Fruit fly (Drosophila melanogaster) whole organism, embryonic: ENCODE results near the gene CG12608.

Experiments used
- Abd-B ChIP-seq: fragments of 200-800 bp; sonication (Bioruptor generic); optimal IDR thresholded peaks from 2 replicates; lab custom pipeline; 2018; ENCODE audit warnings: missing biosample characterization, mild to moderate bottlenecking, missing genetic modification characterization, moderate library complexity
- CG10267 ChIP-seq: fragments of 200-800 bp; sonication (Bioruptor generic); optimal IDR thresholded peaks from 2 replicates; lab custom pipeline; 2018; ENCODE audit warnings: missing biosample characterization, mild to moderate bottlenecking, missing genetic modification characterization, moderate library complexity
- CG10274 ChIP-seq: fragments of 200-800 bp; sonication (Bioruptor generic); optimal IDR thresholded peaks from 3 replicates; lab custom pipeline; 2017; ENCODE audit warnings: missing biosample characterization, mild to moderate bottlenecking, missing genetic modification characterization
- CG11085 ChIP-seq: fragments of 200-800 bp; sonication (Bioruptor generic); IDR thresholded peaks from 2 replicates; pipeline ENCODE4 v1.3.6; 2022; ENCODE audit warnings: missing biosample characterization, missing genetic modification characterization
- CG11695 ChIP-seq: fragments of 200-800 bp; sonication (Bioruptor generic); IDR thresholded peaks from 3 replicates; pipeline ENCODE4 v1.3.6; 2022; ENCODE audit warnings: missing biosample characterization, missing genetic modification characterization
- CG1233 ChIP-seq: fragments of 200-800 bp; sonication (Bioruptor generic); optimal IDR thresholded peaks from 4 replicates; lab custom pipeline; 2018; ENCODE audit warnings: missing biosample characterization, mild to moderate bottlenecking, missing genetic modification characterization
- CG12391 ChIP-seq: fragments of 200-800 bp; sonication (Bioruptor generic); optimal IDR thresholded peaks from 3 replicates; lab custom pipeline; 2018; ENCODE audit warnings: missing biosample characterization, mild to moderate bottlenecking, missing genetic modification characterization, moderate library complexity
- CG12769 ChIP-seq: fragments of 200-800 bp; sonication (Bioruptor generic); optimal IDR thresholded peaks from 2 replicates; lab custom pipeline; 2019; ENCODE audit warnings: missing biosample characterization, mild to moderate bottlenecking, missing genetic modification characterization, moderate library complexity
- CG13296 ChIP-seq: fragments of 200-800 bp; sonication (Bioruptor generic); optimal IDR thresholded peaks from 3 replicates; lab custom pipeline; 2018; ENCODE audit warnings: missing biosample characterization, mild to moderate bottlenecking, missing genetic modification characterization
- CG15514 ChIP-seq: fragments of 200-800 bp; sonication (Bioruptor generic); optimal IDR thresholded peaks from 3 replicates; lab custom pipeline; 2017; ENCODE audit warnings: missing biosample characterization, missing genetic modification characterization, mild to moderate bottlenecking, moderate library complexity, missing genetic modification reagents
- CG1792 ChIP-seq: fragments of 200-800 bp; sonication (Bioruptor generic); optimal IDR thresholded peaks from 2 replicates; lab custom pipeline; 2016; ENCODE audit warnings: missing biosample characterization, missing genetic modification characterization
- CG18619 ChIP-seq: fragments of 200-800 bp; sonication (Bioruptor generic); optimal IDR thresholded peaks from 3 replicates; lab custom pipeline; 2017; ENCODE audit warnings: missing biosample characterization, mild to moderate bottlenecking, missing genetic modification characterization
- CG2712 ChIP-seq: fragments of 200-800 bp; optimal IDR thresholded peaks from 3 replicates; lab custom pipeline; 2019; ENCODE audit warnings: missing biosample characterization, mild to moderate bottlenecking, missing genetic modification characterization, moderate library complexity
- CG30403 ChIP-seq: fragments of 200-800 bp; sonication (Bioruptor generic); optimal IDR thresholded peaks from 3 replicates; lab custom pipeline; 2016; ENCODE audit warnings: missing biosample characterization, missing genetic modification characterization
- CG3065 ChIP-seq: fragments of 200-800 bp; sonication (Bioruptor generic); optimal IDR thresholded peaks from 2 replicates; lab custom pipeline; 2016; ENCODE audit warnings: missing biosample characterization, missing genetic modification characterization
- CG34224 ChIP-seq: fragments of 200-800 bp; sonication (Bioruptor generic); IDR thresholded peaks from 3 replicates; pipeline ENCODE4 v1.3.6; 2022; ENCODE audit warnings: missing biosample characterization, missing genetic modification characterization; ENCODE audit not compliant: partially characterized antibody
- CG6765 ChIP-seq: fragments of 200-800 bp; sonication (Bioruptor generic); optimal IDR thresholded peaks from 3 replicates; lab custom pipeline; 2017; ENCODE audit warnings: missing biosample characterization, mild to moderate bottlenecking, missing genetic modification characterization
- CG6813 ChIP-seq: fragments of 200-800 bp; sonication (Bioruptor generic); optimal IDR thresholded peaks from 2 replicates; lab custom pipeline; 2017; ENCODE audit warnings: missing biosample characterization, missing genetic modification characterization, mild to moderate bottlenecking, moderate library complexity, missing genetic modification reagents
- CG8388 ChIP-seq: fragments of 200-800 bp; sonication (Bioruptor generic); optimal IDR thresholded peaks from 2 replicates; lab custom pipeline; 2019; ENCODE audit warnings: missing biosample characterization, mild to moderate bottlenecking, missing genetic modification characterization, moderate library complexity
- CG8944 ChIP-seq: fragments of 200-800 bp; sonication (Bioruptor generic); optimal IDR thresholded peaks from 3 replicates; lab custom pipeline; 2016; ENCODE audit warnings: missing biosample characterization, missing genetic modification characterization
- CG9876 ChIP-seq: fragments of 200-800 bp; sonication (Bioruptor generic); optimal IDR thresholded peaks from 2 replicates; lab custom pipeline; 2016; ENCODE audit warnings: missing biosample characterization, missing genetic modification characterization
- E2f2 ChIP-seq: fragments of 200-800 bp; sonication (Bioruptor generic); IDR thresholded peaks from 2 replicates; pipeline ENCODE4 v1.3.6; 2022; ENCODE audit warnings: missing biosample characterization, missing genetic modification characterization
- Max ChIP-seq: fragments of 200-800 bp; sonication (Bioruptor generic); optimal IDR thresholded peaks from 2 replicates; lab custom pipeline; 2016; ENCODE audit warnings: missing biosample characterization, mild to moderate bottlenecking, missing genetic modification characterization
- Myb ChIP-seq: fragments of 200-800 bp; sonication (Bioruptor generic); optimal IDR thresholded peaks from 2 replicates; lab custom pipeline; 2016; ENCODE audit warnings: missing biosample characterization, missing genetic modification characterization
- Neu2 ChIP-seq: fragments of 200-800 bp; sonication (Bioruptor generic); optimal IDR thresholded peaks from 3 replicates; lab custom pipeline; 2016; ENCODE audit warnings: missing biosample characterization, missing genetic modification characterization, borderline replicate concordance
- NfI ChIP-seq: fragments of 200-800 bp; sonication (Bioruptor generic); optimal IDR thresholded peaks from 3 replicates; lab custom pipeline; 2018; ENCODE audit warnings: missing biosample characterization, mild to moderate bottlenecking, missing genetic modification characterization, moderate library complexity
- PHDP ChIP-seq: fragments of 200-800 bp; sonication (Bioruptor generic); optimal IDR thresholded peaks from 3 replicates; lab custom pipeline; 2018; ENCODE audit warnings: missing biosample characterization, mild to moderate bottlenecking, missing genetic modification characterization, moderate library complexity
- Ptx1 ChIP-seq: fragments of 200-800 bp; sonication (Bioruptor generic); IDR thresholded peaks from 2 replicates; pipeline ENCODE4 v1.3.6; 2022; ENCODE audit warnings: missing biosample characterization, missing genetic modification characterization
- Sox100B ChIP-seq: fragments of 200-800 bp; sonication (Bioruptor generic); optimal IDR thresholded peaks from 3 replicates; lab custom pipeline; 2018; ENCODE audit warnings: missing biosample characterization, mild to moderate bottlenecking, missing genetic modification characterization
- ase ChIP-seq: fragments of 200-800 bp; sonication (Bioruptor generic); IDR thresholded peaks from 3 replicates; pipeline ENCODE4 v1.3.6; 2022; ENCODE audit warnings: missing biosample characterization, missing genetic modification characterization
- da ChIP-seq: fragments of 200-800 bp; sonication (Bioruptor generic); optimal IDR thresholded peaks from 2 replicates; lab custom pipeline; 2016; ENCODE audit warnings: missing biosample characterization, missing genetic modification characterization
- dati ChIP-seq: fragments of 200-800 bp; sonication (Bioruptor generic); IDR thresholded peaks from 2 replicates; pipeline ENCODE4 v1.3.6; 2022; ENCODE audit warnings: missing biosample characterization, missing genetic modification characterization
- ewg ChIP-seq: fragments of 200-800 bp; sonication (Bioruptor generic); optimal IDR thresholded peaks from 3 replicates; lab custom pipeline; 2017; ENCODE audit warnings: mild to moderate bottlenecking, missing biosample characterization, missing genetic modification reagents, missing genetic modification characterization
- fru ChIP-seq: fragments of >200 bp; optimal IDR thresholded peaks from 2 replicates; lab custom pipeline; 2017
- gsb-n ChIP-seq: fragments of 200-800 bp; sonication (Bioruptor generic); optimal IDR thresholded peaks from 3 replicates; lab custom pipeline; 2018; ENCODE audit warnings: missing biosample characterization, mild to moderate bottlenecking, missing genetic modification characterization
- h ChIP-seq: fragments of >200 bp; optimal IDR thresholded peaks from 2 replicates; lab custom pipeline; 2017
- hb ChIP-seq: fragments of 200-800 bp; sonication (Bioruptor generic); IDR thresholded peaks from 3 replicates; pipeline ENCODE4 v1.3.6; 2022; ENCODE audit warnings: missing biosample characterization, missing genetic modification characterization; ENCODE audit not compliant: partially characterized antibody
- lmd ChIP-seq: fragments of 200-800 bp; sonication (Bioruptor generic); IDR thresholded peaks from 2 replicates; pipeline ENCODE4 v1.3.6; 2022; ENCODE audit warnings: missing biosample characterization, missing genetic modification characterization
- lola ChIP-seq, 3 experiments: fragments of >200 bp in 2 of 3; fragments of 200-800 bp in 1 of 3; sonication (Bioruptor generic) in 1 of 3; optimal IDR thresholded peaks; 2 replicates each; lab custom pipeline; 2017 to 2019; ENCODE audit warnings: missing biosample characterization in 3 of 3, missing genetic modification characterization in 3 of 3, mild to moderate bottlenecking in 1 of 3, moderate library complexity in 1 of 3
- odd ChIP-seq: fragments of 200-800 bp; sonication (Bioruptor generic); optimal IDR thresholded peaks from 2 replicates; lab custom pipeline; 2017; ENCODE audit warnings: missing biosample characterization, mild to moderate bottlenecking, missing genetic modification characterization
- otp ChIP-seq: fragments of 200-800 bp; sonication (Bioruptor generic); IDR thresholded peaks from 3 replicates; pipeline ENCODE4, ENCODE4 v1.3.6; 2022; ENCODE audit warnings: missing biosample characterization, missing genetic modification characterization
- p53 ChIP-seq: fragments of 200-800 bp; sonication (Bioruptor generic); optimal IDR thresholded peaks from 2 replicates; lab custom pipeline; 2016; ENCODE audit warnings: missing biosample characterization, missing genetic modification characterization
- prd ChIP-seq, 3 experiments: fragments of >200 bp in 2 of 3; fragments of 200-800 bp in 1 of 3; sonication (Bioruptor generic) in 1 of 3; optimal IDR thresholded peaks in 2 of 3; IDR thresholded peaks in 1 of 3; 2 replicates in 2 of 3; 3 replicates in 1 of 3; pipeline versions ENCODE4 v1.3.6 to Lab custom; 2017 to 2022; ENCODE audit warnings: missing biosample characterization in 1 of 3, missing genetic modification characterization in 1 of 3
- run ChIP-seq: fragments of 200-800 bp; sonication (Bioruptor generic); optimal IDR thresholded peaks from 3 replicates; lab custom pipeline; 2018; ENCODE audit warnings: missing biosample characterization, mild to moderate bottlenecking, missing genetic modification characterization
- stwl ChIP-seq: fragments of 200-800 bp; sonication (Bioruptor generic); optimal IDR thresholded peaks from 3 replicates; lab custom pipeline; 2018; ENCODE audit warnings: missing biosample characterization, mild to moderate bottlenecking, missing genetic modification characterization, moderate library complexity
- sug ChIP-seq: fragments of 200-800 bp; optimal IDR thresholded peaks from 2 replicates; lab custom pipeline; 2019; ENCODE audit warnings: missing biosample characterization, mild to moderate bottlenecking, missing genetic modification characterization, moderate library complexity
- vvl ChIP-seq: fragments of 200-800 bp; sonication (Bioruptor generic); IDR thresholded peaks from 2 replicates; pipeline ENCODE4 v1.3.6; 2022; ENCODE audit warnings: missing biosample characterization, missing genetic modification characterization
- wdn ChIP-seq: fragments of 200-800 bp; sonication (Bioruptor generic); IDR thresholded peaks from 2 replicates; pipeline ENCODE4 v1.3.6; 2022; ENCODE audit warnings: missing biosample characterization, missing genetic modification characterization

CG12608 gene

dm6 chrX:15296969-15297816 lies 47.2 kb downstream of the CG12608 start, which contains the start of gene gce (continued):
- TF ChIP-seq sug (tag; lab: Kevin White, UChicago) (peak; percentile 62), CG8388 (peak; percentile 18), CG6813 (GFP tag; lab: Kevin White, UChicago) (peak; percentile 12), stwl (tag; lab: Kevin White, UChicago) (no peak), Myb (no peak), Neu2 (GFP tag; lab: Kevin White, UChicago) (no peak), lola (GFP tag; optimal IDR thresholded peaks at IDR 0.05; lab: Kevin White, UChicago) (peak in 1 of 3 experiments; percentile 5), prd (optimal IDR thresholded peaks at IDR 0.05; lab: Kevin White, UChicago) (no peak), prd (GFP tag; IDR thresholded peaks at IDR 0.05; lab: Robert Waterston, UW) (no peak), ewg (peak; percentile 43), CG15514 (GFP tag; lab: Kevin White, UChicago) (peak; percentile 8), PHDP (tag; lab: Kevin White, UChicago) (peak; percentile 62), CG13296 (GFP tag; lab: Kevin White, UChicago) (peak; percentile 52), CG18619 (peak; percentile 67), Abd-B (no peak), dati (no peak), hb (GFP tag; lab: Robert Waterston, UW) (no peak), p53 (GFP tag; lab: Kevin White, UChicago) (no peak), CG10267 (peak; percentile 44), run (tag; lab: Kevin White, UChicago) (peak; percentile 5), CG9876 (GFP tag; lab: Kevin White, UChicago) (no peak), odd (GFP tag; lab: Kevin White, UChicago) (peak; percentile 64), CG6765 (GFP tag; lab: Kevin White, UChicago) (peak; percentile 48), Ptx1 (GFP tag; lab: Robert Waterston, UW) (peak; percentile 37; the same call in 1 of the 2 replicates), da (no peak), CG34224 (GFP tag; lab: Robert Waterston, UW) (no peak), Max (GFP tag; lab: Kevin White, UChicago) (peak; percentile 2), Sox100B (peak; percentile 73), CG2712 (tag; lab: Kevin White, UChicago) (peak; percentile 60), CG1233 (GFP tag; lab: Kevin White, UChicago) (peak; percentile 40), otp (no peak), lmd (GFP tag; lab: Robert Waterston, UW) (no peak), CG11085 (no peak), CG30403 (peak; percentile 62), gsb-n (tag; lab: Kevin White, UChicago) (no peak), fru (lab: Kevin White, UChicago) (no peak), h (lab: Kevin White, UChicago) (no peak), CG8944 (no peak), ase (GFP tag; lab: Robert Waterston, UW) (no peak), wdn (GFP tag; lab: Robert Waterston, UW) (no peak), CG12391 (peak; percentile 66), CG10274 (GFP tag; lab: Kevin White, UChicago) (no peak), CG11695 (GFP tag; lab: Robert Waterston, UW) (peak; percentile 54; the same call in 2 of the 3 replicates), vvl (peak; percentile 38), CG3065 (GFP tag; lab: Kevin White, UChicago) (no peak), CG12769 (tag; lab: Kevin White, UChicago) (peak; percentile 58), NfI (GFP tag; lab: Kevin White, UChicago) (peak; percentile 49), E2f2 (GFP tag; lab: Robert Waterston, UW) (peak; percentile 13; the same call in 1 of the 2 replicates), CG1792 (GFP tag; lab: Kevin White, UChicago) (no peak)
